Worm (Caenorhabditis elegans): ENCODE measurements around the gene far-7.

The far-7 gene

DNA sequence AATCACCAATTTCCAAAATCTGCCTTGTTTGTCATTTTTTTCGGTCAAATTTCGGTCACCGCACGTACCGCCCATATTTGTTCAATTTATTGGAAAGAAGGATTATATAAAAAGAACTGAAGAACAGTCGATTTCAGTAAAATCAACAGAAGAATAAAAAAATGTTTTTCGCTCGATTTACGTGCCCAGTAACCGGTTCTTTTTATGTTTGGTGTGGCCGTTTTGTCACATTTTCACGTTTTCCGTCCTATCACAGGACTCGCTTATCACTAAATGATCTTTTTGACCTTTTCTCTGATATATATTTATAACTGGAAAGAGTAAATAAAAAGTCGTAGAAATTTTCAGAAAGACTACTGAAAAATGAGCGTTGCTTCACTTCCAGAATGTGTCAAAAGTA is at the start of gene far-7:
far-7 (plus strand) TSS at position 331 of the 400 bp plus-strand sequence.
- TF ChIP-seq med-1 (GFP tag; optimal IDR thresholded peaks at IDR 0.05; ENCODE audit: insufficient read depth) (no peak), T22C8.4 (GFP tag; IDR thresholded peaks at IDR 0.05) (no peak), ztf-23 (GFP tag; IDR thresholded peaks at IDR 0.05) (no peak), tab-1 (GFP tag; IDR thresholded peaks at IDR 0.05) (no peak), flt-1 (GFP tag; IDR thresholded peaks at IDR 0.05) (no peak), ref-1 (GFP tag; conservative IDR thresholded peaks at IDR 0.05) (no peak), cog-1 (tag; optimal IDR thresholded peaks at IDR 0.05) (no peak), klf-2 (GFP tag; conservative IDR thresholded peaks at IDR 0.05) (no peak), ztf-29 (GFP tag; IDR thresholded peaks at IDR 0.05) (no peak)

DNA sequence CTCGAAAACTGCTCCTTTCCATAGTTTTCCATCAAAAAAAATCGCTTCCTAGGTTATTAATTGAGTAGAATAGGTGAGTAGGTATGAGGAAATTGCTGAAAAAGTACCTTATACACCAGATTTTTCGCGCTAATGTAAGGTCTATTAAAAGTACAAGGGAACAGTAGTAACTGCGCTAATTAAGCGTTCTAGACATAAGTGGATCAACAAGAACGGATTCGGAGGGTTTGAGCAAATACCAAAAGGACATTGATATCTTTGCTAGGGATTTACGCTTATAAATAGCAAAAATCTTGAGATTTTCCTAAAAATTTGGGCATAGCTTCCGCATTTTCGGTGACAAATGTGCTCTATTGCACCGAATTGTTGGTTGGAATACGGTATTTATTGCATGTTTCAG is 45.7 kb upstream of the far-7 start, which contains the start of gene B0432.7:
B0432.7 (minus strand) TSS at position 101 of the 400 bp plus-strand sequence.
- TF ChIP-seq klf-2 (GFP tag; conservative IDR thresholded peaks at IDR 0.05) (no peak), cog-1 (tag; optimal IDR thresholded peaks at IDR 0.05) (no peak), med-1 (GFP tag; optimal IDR thresholded peaks at IDR 0.05; ENCODE audit: insufficient read depth) (no peak), tab-1 (GFP tag; IDR thresholded peaks at IDR 0.05) (no peak), T22C8.4 (GFP tag; IDR thresholded peaks at IDR 0.05) (no peak), ref-1 (GFP tag; conservative IDR thresholded peaks at IDR 0.05) (no peak), ztf-23 (GFP tag; IDR thresholded peaks at IDR 0.05) (no peak), flt-1 (GFP tag; IDR thresholded peaks at IDR 0.05) (no peak), ztf-29 (GFP tag; IDR thresholded peaks at IDR 0.05) (no peak)

- TF ChIP-seq klf-2 (GFP tag; conservative IDR thresholded peaks at IDR 0.05) (no peak), ztf-29 (GFP tag; IDR thresholded peaks at IDR 0.05) (no peak), T22C8.4 (GFP tag; IDR thresholded peaks at IDR 0.05) (no peak), med-1 (GFP tag; optimal IDR thresholded peaks at IDR 0.05; ENCODE audit: insufficient read depth) (no peak), ztf-23 (GFP tag; IDR thresholded peaks at IDR 0.05) (no peak), tab-1 (GFP tag; IDR thresholded peaks at IDR 0.05) (no peak), ref-1 (GFP tag; conservative IDR thresholded peaks at IDR 0.05) (no peak), flt-1 (GFP tag; IDR thresholded peaks at IDR 0.05) (no peak)
These were observed 41.0 kb upstream of the far-7 start, which contains the start of gene B0432.8 for ce11 chrII:278636-279035. Gene B0432.8, minus strand, starts transcription at chrII:278736.

- TF ChIP-seq flt-1 (GFP tag; IDR thresholded peaks at IDR 0.05) (no peak), cog-1 (tag; optimal IDR thresholded peaks at IDR 0.05) (no peak), ztf-29 (GFP tag; IDR thresholded peaks at IDR 0.05) (no peak), ref-1 (GFP tag; conservative IDR thresholded peaks at IDR 0.05) (no peak), T22C8.4 (GFP tag; IDR thresholded peaks at IDR 0.05) (no peak), tab-1 (GFP tag; IDR thresholded peaks at IDR 0.05) (no peak), med-1 (GFP tag; optimal IDR thresholded peaks at IDR 0.05; ENCODE audit: insufficient read depth) (no peak), ztf-23 (GFP tag; IDR thresholded peaks at IDR 0.05) (no peak), klf-2 (GFP tag; conservative IDR thresholded peaks at IDR 0.05) (no peak)
These were observed 37.1 kb upstream of the far-7 start, which contains the start of gene trul-1 for ce11 chrII:282483-282882. Gene trul-1, minus strand, starts transcription at chrII:282583.

DNA sequence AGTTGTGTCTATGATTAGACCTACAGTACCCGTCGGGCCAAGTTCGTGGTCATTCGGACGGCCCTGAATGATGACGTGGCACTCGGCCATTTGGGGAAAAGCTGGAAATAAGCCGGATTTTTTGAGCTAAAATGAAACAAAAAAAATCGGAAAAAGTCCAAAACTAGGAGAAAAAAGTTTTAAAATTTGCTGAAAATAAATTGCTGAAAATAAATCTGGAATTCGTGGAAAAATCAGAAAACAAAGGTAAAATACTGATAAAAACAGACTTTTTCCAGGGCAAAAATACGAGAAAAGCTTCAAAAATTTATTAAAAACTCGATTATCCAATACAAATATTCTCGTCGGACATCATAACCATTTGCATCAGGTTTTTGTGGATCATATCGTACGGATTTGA is 36.0 kb upstream of the far-7 start, which contains the start of gene B0432.9:
B0432.9 (minus strand) TSS at position 101 of the 400 bp plus-strand sequence.
- no peak for TF ChIP-seq tab-1 (GFP tag; IDR thresholded peaks at IDR 0.05)
- TF ChIP-seq cog-1 (tag; optimal IDR thresholded peaks at IDR 0.05): no peak
- no peak for TF ChIP-seq med-1 (GFP tag; optimal IDR thresholded peaks at IDR 0.05; ENCODE audit: insufficient read depth)
- no peak for TF ChIP-seq ref-1 (GFP tag; conservative IDR thresholded peaks at IDR 0.05)
- no peak for TF ChIP-seq flt-1 (GFP tag; IDR thresholded peaks at IDR 0.05)
- TF ChIP-seq ztf-23 (GFP tag; IDR thresholded peaks at IDR 0.05): no peak
- no peak for TF ChIP-seq T22C8.4 (GFP tag; IDR thresholded peaks at IDR 0.05)
- no peak for TF ChIP-seq ztf-29 (GFP tag; IDR thresholded peaks at IDR 0.05)
- TF ChIP-seq klf-2 (GFP tag; conservative IDR thresholded peaks at IDR 0.05): no peak

ce11 chrII:285627-286550 is 33.7 kb upstream of the far-7 start, which contains the start of gene B0432.10:
Gene B0432.10, minus strand, starts transcription at chrII:286275.
- TF ChIP-seq klf-2 (GFP tag; conservative IDR thresholded peaks at IDR 0.05): no peak
- TF ChIP-seq cog-1 (tag; optimal IDR thresholded peaks at IDR 0.05): peak; percentile 29

DNA sequence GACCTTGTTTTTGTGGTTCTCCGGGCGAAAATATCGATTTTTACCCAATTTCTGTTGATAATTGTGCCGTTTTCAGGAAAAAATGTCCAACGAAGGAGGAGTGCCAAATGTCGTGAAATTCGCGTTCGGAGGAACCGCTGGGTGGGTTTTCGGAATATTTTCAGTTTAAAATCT is 33.2 kb upstream of the far-7 start, which contains the start of gene misc-1:
misc-1 (plus strand) TSS at position 75 of the 174 bp plus-strand sequence.
- TF ChIP-seq tab-1 (GFP tag; IDR thresholded peaks at IDR 0.05) (no peak), T22C8.4 (GFP tag; IDR thresholded peaks at IDR 0.05) (0 out of 2 replicates have a peak, but pooled peaks have one; percentile 20)

ce11 chrII:288705-289205 is 30.8 kb upstream of the far-7 start, which contains the start of gene mrpl-41:
Gene mrpl-41, plus strand, starts transcription at chrII:288939.
- TF ChIP-seq ref-1 (GFP tag; conservative IDR thresholded peaks at IDR 0.05) (no peak), flt-1 (GFP tag; IDR thresholded peaks at IDR 0.05) (no peak), ztf-29 (GFP tag; IDR thresholded peaks at IDR 0.05) (no peak)

- no peak for TF ChIP-seq T22C8.4 (GFP tag; IDR thresholded peaks at IDR 0.05)
- TF ChIP-seq flt-1 (GFP tag; IDR thresholded peaks at IDR 0.05): no peak
- no peak for TF ChIP-seq klf-2 (GFP tag; conservative IDR thresholded peaks at IDR 0.05)
- no peak for TF ChIP-seq cog-1 (tag; optimal IDR thresholded peaks at IDR 0.05)
- TF ChIP-seq ztf-23 (GFP tag; IDR thresholded peaks at IDR 0.05): no peak
- no peak for TF ChIP-seq ref-1 (GFP tag; conservative IDR thresholded peaks at IDR 0.05)
- no peak for TF ChIP-seq med-1 (GFP tag; optimal IDR thresholded peaks at IDR 0.05; ENCODE audit: insufficient read depth)
- TF ChIP-seq tab-1 (GFP tag; IDR thresholded peaks at IDR 0.05): no peak
- no peak for TF ChIP-seq ztf-29 (GFP tag; IDR thresholded peaks at IDR 0.05)
These were observed 29.3 kb upstream of the far-7 start, which contains the start of gene djr-1.1 for ce11 chrII:290282-290681. Gene djr-1.1, plus strand, starts transcription at chrII:290582.

- TF ChIP-seq med-1 (GFP tag; optimal IDR thresholded peaks at IDR 0.05; ENCODE audit: insufficient read depth): no peak
- TF ChIP-seq cog-1 (tag; optimal IDR thresholded peaks at IDR 0.05): no peak
- no peak for TF ChIP-seq ztf-29 (GFP tag; IDR thresholded peaks at IDR 0.05)
- no peak for TF ChIP-seq tab-1 (GFP tag; IDR thresholded peaks at IDR 0.05)
- no peak for TF ChIP-seq klf-2 (GFP tag; conservative IDR thresholded peaks at IDR 0.05)
- TF ChIP-seq ztf-23 (GFP tag; IDR thresholded peaks at IDR 0.05): no peak
- TF ChIP-seq ref-1 (GFP tag; conservative IDR thresholded peaks at IDR 0.05): no peak
- no peak for TF ChIP-seq flt-1 (GFP tag; IDR thresholded peaks at IDR 0.05)
- no peak for TF ChIP-seq T22C8.4 (GFP tag; IDR thresholded peaks at IDR 0.05)
These were observed 25.0 kb upstream of the far-7 start, which contains the start of gene B0432.11 for ce11 chrII:294606-295005. Gene B0432.11, minus strand, starts transcription at chrII:294706.

Measured in whole organism, midembryonic.